Worm (Caenorhabditis elegans) whole organism, mixed stage, embryonic: ENCODE results near the gene pos-1.

Experiments
- lin-32 ChIP-seq: fragments of 200-800 bp; sonication (Bioruptor generic); optimal IDR thresholded peaks from 2 replicates; lab custom pipeline; 2018; ENCODE audit warnings: mild to moderate bottlenecking, missing genetic modification characterization, missing compliant biosample characterization
- lsy-2 ChIP-seq: fragments of 150-350 bp; optimal IDR thresholded peaks from 2 replicates; lab custom pipeline; 2014; ENCODE audit warnings: missing biosample characterization, missing genetic modification characterization
- unc-62 ChIP-seq: fragments of 150-350 bp; optimal IDR thresholded peaks from 2 replicates; lab custom pipeline; 2014; ENCODE audit warnings: missing biosample characterization, missing genetic modification reagents, missing genetic modification characterization

ce11 chrV:8437358-8437757 is 23.5 kb downstream of the pos-1 start:
- TF ChIP-seq unc-62: no peak
- no peak for TF ChIP-seq lsy-2 (tag; lab: Kevin White, UChicago)
- TF ChIP-seq lin-32: no peak
